Fruit fly (Drosophila melanogaster) whole organism, embryonic: ENCODE results near the gene IntS10.

Experiments
- Abd-B ChIP-seq: fragments of 200-800 bp; sonication (Bioruptor generic); optimal IDR thresholded peaks from 2 replicates; lab custom pipeline; 2018; ENCODE audit warnings: missing biosample characterization, mild to moderate bottlenecking, missing genetic modification characterization, moderate library complexity
- Atf-2 ChIP-seq: fragments of 200-800 bp; sonication (Bioruptor generic); optimal IDR thresholded peaks from 2 replicates; lab custom pipeline; 2016; ENCODE audit warnings: missing biosample characterization, missing genetic modification characterization
- Atf6 ChIP-seq: fragments of 200-800 bp; sonication (Bioruptor generic); IDR thresholded peaks from 2 replicates; pipeline ENCODE4 v1.3.6; 2022; ENCODE audit warnings: missing biosample characterization, missing genetic modification characterization
- Awh ChIP-seq: fragments of 200-800 bp; sonication (Bioruptor generic); IDR thresholded peaks from 2 replicates; pipeline ENCODE4, ENCODE4 v1.3.6; 2022; ENCODE audit warnings: missing biosample characterization, missing genetic modification characterization
- BEAF-32 ChIP-seq: fragments of 200-800 bp; sonication (Bioruptor generic); optimal IDR thresholded peaks from 3 replicates; lab custom pipeline; 2017; ENCODE audit warnings: missing biosample characterization, missing genetic modification characterization, mild to moderate bottlenecking, moderate library complexity, missing genetic modification reagents
- CG10431 ChIP-seq: fragments of 200-800 bp; sonication (Bioruptor generic); optimal IDR thresholded peaks from 3 replicates; lab custom pipeline; 2018; ENCODE audit warnings: missing biosample characterization, mild to moderate bottlenecking, missing genetic modification characterization
- CG12071 ChIP-seq: fragments of 200-800 bp; sonication (Bioruptor generic); optimal IDR thresholded peaks from 3 replicates; lab custom pipeline; 2018; ENCODE audit warnings: missing biosample characterization, mild to moderate bottlenecking, missing genetic modification characterization
- CG12659 ChIP-seq: fragments of 200-800 bp; sonication (Bioruptor generic); optimal IDR thresholded peaks from 3 replicates; lab custom pipeline; 2017; ENCODE audit warnings: mild to moderate bottlenecking, missing biosample characterization, missing genetic modification reagents, missing genetic modification characterization
- CG15514 ChIP-seq: fragments of 200-800 bp; sonication (Bioruptor generic); optimal IDR thresholded peaks from 3 replicates; lab custom pipeline; 2017; ENCODE audit warnings: missing biosample characterization, missing genetic modification characterization, mild to moderate bottlenecking, moderate library complexity, missing genetic modification reagents
- CG17361 ChIP-seq: fragments of 200-800 bp; sonication (Bioruptor generic); IDR thresholded peaks from 3 replicates; pipeline ENCODE4 v1.3.6; 2022; ENCODE audit warnings: missing biosample characterization, missing genetic modification characterization
- CG2120 ChIP-seq: fragments of 200-800 bp; sonication (Bioruptor generic); optimal IDR thresholded peaks from 3 replicates; lab custom pipeline; 2016; ENCODE audit warnings: missing biosample characterization, missing genetic modification characterization
- CG33557 ChIP-seq: fragments of 200-800 bp; sonication (Bioruptor generic); optimal IDR thresholded peaks from 2 replicates; lab custom pipeline; 2019; ENCODE audit warnings: missing biosample characterization, mild to moderate bottlenecking, missing genetic modification characterization, moderate library complexity
- CG4328 ChIP-seq: fragments of 200-800 bp; sonication (Bioruptor generic); optimal IDR thresholded peaks from 3 replicates; lab custom pipeline; 2017; ENCODE audit warnings: missing biosample characterization, missing genetic modification reagents, missing genetic modification characterization
- CG4707 ChIP-seq: fragments of 200-800 bp; sonication (Bioruptor generic); optimal IDR thresholded peaks from 2 replicates; lab custom pipeline; 2018; ENCODE audit warnings: missing biosample characterization, mild to moderate bottlenecking, missing genetic modification characterization, moderate library complexity
- CG6689 ChIP-seq: fragments of 200-800 bp; sonication (Bioruptor generic); IDR thresholded peaks from 2 replicates; pipeline ENCODE4 v1.3.6; 2022; ENCODE audit warnings: missing biosample characterization, missing genetic modification characterization
- CG6791 ChIP-seq: fragments of 200-800 bp; sonication (Bioruptor generic); IDR thresholded peaks from 3 replicates; pipeline ENCODE4 v1.3.6; 2022; ENCODE audit warnings: missing biosample characterization, missing genetic modification characterization; ENCODE audit not compliant: partially characterized antibody
- CG7357 ChIP-seq: fragments of 200-800 bp; sonication (Bioruptor generic); IDR thresholded peaks from 3 replicates; pipeline ENCODE4 v1.3.6; 2022; ENCODE audit warnings: missing biosample characterization, missing genetic modification characterization
- CG7556 ChIP-seq: fragments of 200-800 bp; sonication (Bioruptor generic); optimal IDR thresholded peaks from 2 replicates; lab custom pipeline; 2017; ENCODE audit warnings: missing biosample characterization, mild to moderate bottlenecking, missing genetic modification characterization
- CG7839 ChIP-seq: fragments of 200-800 bp; sonication (Bioruptor generic); optimal IDR thresholded peaks from 3 replicates; lab custom pipeline; 2018; ENCODE audit warnings: missing biosample characterization, mild to moderate bottlenecking, missing genetic modification characterization, moderate library complexity
- CG8290 ChIP-seq, 3 experiments: fragments of 200-800 bp; sonication (Bioruptor generic); optimal IDR thresholded peaks; 2 replicates each; lab custom pipeline; 2016 to 2019; ENCODE audit warnings: missing biosample characterization in 3 of 3, missing genetic modification characterization in 3 of 3, mild to moderate bottlenecking in 2 of 3, moderate library complexity in 1 of 3
- CG8478 ChIP-seq: fragments of >200 bp; optimal IDR thresholded peaks from 2 replicates; lab custom pipeline; 2018
- CG9817 ChIP-seq: fragments of 200-800 bp; sonication (Bioruptor generic); optimal IDR thresholded peaks from 2 replicates; lab custom pipeline; 2018; ENCODE audit warnings: missing biosample characterization, mild to moderate bottlenecking, missing genetic modification characterization, moderate library complexity
- CTCF ChIP-seq: fragments of 200-800 bp; sonication (Bioruptor generic); optimal IDR thresholded peaks from 2 replicates; lab custom pipeline; 2017; ENCODE audit warnings: missing biosample characterization, mild to moderate bottlenecking, missing genetic modification characterization, moderate library complexity
- CoRest ChIP-seq: fragments of 200-800 bp; sonication (Bioruptor generic); optimal IDR thresholded peaks from 3 replicates; lab custom pipeline; 2018; ENCODE audit warnings: missing biosample characterization, mild to moderate bottlenecking, missing genetic modification characterization, moderate library complexity
- Deaf1 ChIP-seq: fragments of 200-800 bp; optimal IDR thresholded peaks from 3 replicates; lab custom pipeline; 2019; ENCODE audit warnings: missing biosample characterization, mild to moderate bottlenecking, missing genetic modification characterization, moderate library complexity
- Elba2 ChIP-seq: fragments of 200-800 bp; sonication (Bioruptor generic); optimal IDR thresholded peaks from 3 replicates; lab custom pipeline; 2016; ENCODE audit warnings: missing biosample characterization, missing genetic modification characterization
- Ets65A ChIP-seq: fragments of 200-800 bp; sonication (Bioruptor generic); peaks from one replicate; lab custom pipeline; 2016; ENCODE audit warnings: missing biosample characterization, missing genetic modification characterization
- Fer1 ChIP-seq: fragments of 200-800 bp; sonication (Bioruptor generic); optimal IDR thresholded peaks from 2 replicates; lab custom pipeline; 2017; ENCODE audit warnings: missing biosample characterization, mild to moderate bottlenecking, missing genetic modification characterization
- Hr3 ChIP-seq: fragments of 200-800 bp; sonication (Bioruptor generic); optimal IDR thresholded peaks from 3 replicates; lab custom pipeline; 2016; ENCODE audit warnings: missing biosample characterization, missing genetic modification characterization
- Hsf ChIP-seq: fragments of 200-800 bp; sonication (Bioruptor generic); optimal IDR thresholded peaks from 3 replicates; lab custom pipeline; 2016; ENCODE audit warnings: missing biosample characterization, missing genetic modification characterization
- Jarid2 ChIP-seq: fragments of 200-800 bp; sonication (Bioruptor generic); optimal IDR thresholded peaks from 3 replicates; lab custom pipeline; 2017; ENCODE audit warnings: mild to moderate bottlenecking, missing biosample characterization, missing genetic modification reagents, missing genetic modification characterization
- Max ChIP-seq: fragments of 200-800 bp; sonication (Bioruptor generic); optimal IDR thresholded peaks from 2 replicates; lab custom pipeline; 2016; ENCODE audit warnings: missing biosample characterization, mild to moderate bottlenecking, missing genetic modification characterization
- NC2β ChIP-seq: fragments of 200-800 bp; sonication (Bioruptor generic); optimal IDR thresholded peaks from 2 replicates; lab custom pipeline; 2016; ENCODE audit warnings: missing biosample characterization, missing genetic modification characterization
- NfI ChIP-seq: fragments of 200-800 bp; sonication (Bioruptor generic); optimal IDR thresholded peaks from 3 replicates; lab custom pipeline; 2018; ENCODE audit warnings: missing biosample characterization, mild to moderate bottlenecking, missing genetic modification characterization, moderate library complexity
- Sox102F ChIP-seq: fragments of 200-800 bp; sonication (Bioruptor generic); optimal IDR thresholded peaks from 2 replicates; lab custom pipeline; 2018; ENCODE audit warnings: missing biosample characterization, mild to moderate bottlenecking, missing genetic modification characterization, moderate library complexity
- abd-A ChIP-seq: fragments of 200-800 bp; sonication (Bioruptor generic); optimal IDR thresholded peaks from 3 replicates; lab custom pipeline; 2019; ENCODE audit warnings: missing biosample characterization, mild to moderate bottlenecking, missing genetic modification characterization, moderate library complexity
- az2 ChIP-seq: fragments of 200-800 bp; sonication (Bioruptor generic); optimal IDR thresholded peaks from 3 replicates; lab custom pipeline; 2016; ENCODE audit warnings: missing biosample characterization, missing genetic modification characterization
- dmrt99B ChIP-seq: fragments of 200-800 bp; sonication (Bioruptor generic); optimal IDR thresholded peaks from 2 replicates; lab custom pipeline; 2018; ENCODE audit warnings: missing biosample characterization, mild to moderate bottlenecking, missing genetic modification characterization, moderate library complexity
- exex ChIP-seq: fragments of 200-800 bp; sonication (Bioruptor generic); optimal IDR thresholded peaks from 4 replicates; lab custom pipeline; 2018; ENCODE audit warnings: missing biosample characterization, mild to moderate bottlenecking, missing genetic modification characterization, moderate library complexity
- grau ChIP-seq: fragments of 200-800 bp; optimal IDR thresholded peaks from 3 replicates; lab custom pipeline; 2019; ENCODE audit warnings: missing biosample characterization, mild to moderate bottlenecking, missing genetic modification characterization, moderate library complexity
- kni ChIP-seq: fragments of 200-800 bp; sonication (Bioruptor generic); optimal IDR thresholded peaks from 3 replicates; lab custom pipeline; 2017; ENCODE audit warnings: mild to moderate bottlenecking, missing biosample characterization, missing genetic modification reagents, missing genetic modification characterization
- nerfin-1 ChIP-seq: fragments of 200-800 bp; sonication (Bioruptor generic); optimal IDR thresholded peaks from 3 replicates; lab custom pipeline; 2019; ENCODE audit warnings: missing biosample characterization, mild to moderate bottlenecking, missing genetic modification characterization, moderate library complexity
- nmo ChIP-seq: fragments of 200-800 bp; sonication (Bioruptor generic); optimal IDR thresholded peaks from 2 replicates; lab custom pipeline; 2018; ENCODE audit warnings: missing biosample characterization, mild to moderate bottlenecking, missing genetic modification characterization, moderate library complexity
- oc ChIP-seq: fragments of 200-800 bp; sonication (Bioruptor generic); optimal IDR thresholded peaks from 2 replicates; lab custom pipeline; 2018; ENCODE audit warnings: missing biosample characterization, mild to moderate bottlenecking, missing genetic modification characterization, moderate library complexity
- onecut ChIP-seq: fragments of 200-800 bp; sonication (Bioruptor generic); IDR thresholded peaks from 2 replicates; pipeline ENCODE4 v1.3.6; 2022; ENCODE audit warnings: missing biosample characterization, missing genetic modification characterization
- peb ChIP-seq: fragments of 200-800 bp; sonication (Bioruptor generic); IDR thresholded peaks from 2 replicates; pipeline ENCODE4 v1.3.6; 2022; ENCODE audit warnings: missing biosample characterization, missing genetic modification characterization
- pros ChIP-seq: fragments of 200-800 bp; sonication (Bioruptor generic); optimal IDR thresholded peaks from 3 replicates; lab custom pipeline; 2019; ENCODE audit warnings: missing biosample characterization, mild to moderate bottlenecking, missing genetic modification characterization, moderate library complexity
- ssp ChIP-seq: fragments of 200-800 bp; sonication (Bioruptor generic); IDR thresholded peaks from 2 replicates; pipeline ENCODE4 v1.3.6; 2022; ENCODE audit warnings: missing biosample characterization, missing genetic modification characterization

Gene IntS10

DNA sequence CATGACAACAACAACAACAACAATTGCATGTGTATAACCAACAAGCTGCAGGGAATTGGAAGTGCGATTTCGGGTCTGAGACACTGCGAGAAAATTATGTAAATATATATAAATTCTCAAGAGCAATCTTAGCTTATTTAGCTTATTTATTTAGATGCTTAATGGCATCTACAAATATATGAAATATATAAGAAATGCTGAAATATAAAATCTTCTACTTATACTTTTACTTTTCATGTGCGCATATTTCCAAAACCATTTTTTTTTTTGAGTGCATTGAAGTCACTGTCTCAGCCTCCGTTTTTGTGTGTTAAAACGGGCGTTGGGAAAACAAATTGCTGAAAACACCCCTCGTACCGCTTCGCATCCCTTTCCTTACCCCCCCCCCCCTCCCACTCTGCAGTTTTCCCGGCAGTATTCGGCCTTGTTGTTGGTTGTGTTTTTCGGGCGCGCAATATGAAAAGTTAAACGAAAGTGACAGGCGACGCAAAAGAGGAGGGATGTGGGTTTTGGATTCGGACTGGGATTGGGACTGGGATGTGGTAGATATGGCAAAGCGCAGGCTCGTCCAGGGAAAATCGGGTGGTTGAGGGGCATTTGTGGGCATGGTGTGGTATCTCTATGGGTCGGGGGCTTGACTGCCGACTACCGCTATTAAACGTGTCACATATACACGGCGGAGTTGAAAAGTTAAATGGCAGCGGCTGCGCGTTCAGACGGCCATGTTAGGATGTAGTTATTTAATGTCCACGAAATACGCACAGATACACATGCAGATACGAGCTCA is 48.9 kb downstream of the IntS10 start (continued):
- TF ChIP-seq onecut (GFP tag; lab: Robert Waterston, UW) (peak; percentile 38; the same call in 1 of the 2 replicates), CG4707 (peak; percentile 32), CG10431 (GFP tag; lab: Kevin White, UChicago) (peak; percentile 13), az2 (GFP tag; lab: Kevin White, UChicago) (peak; percentile 69), pros (GFP tag; lab: Kevin White, UChicago) (peak; percentile 54), CG4328 (GFP tag; lab: Kevin White, UChicago) (no peak), Hsf (GFP tag; lab: Kevin White, UChicago) (peak; percentile 28), exex (tag; lab: Kevin White, UChicago) (no peak), BEAF-32 (no peak), CTCF (no peak), CG7839 (tag; lab: Kevin White, UChicago) (peak; percentile 49), CG6791 (GFP tag; lab: Robert Waterston, UW) (no peak), CG8290 (GFP tag; optimal IDR thresholded peaks at IDR 0.05; lab: Kevin White, UChicago) (peak; percentile 9), CG8290 (tag; optimal IDR thresholded peaks at IDR 0.05; lab: Kevin White, UChicago) (no peak), Elba2 (peak; percentile 21), nerfin-1 (tag; lab: Kevin White, UChicago) (peak; percentile 41), CG12659 (GFP tag; lab: Kevin White, UChicago) (peak; percentile 12), CG8478 (lab: Kevin White, UChicago) (no peak), oc (peak; percentile 61), grau (tag; lab: Kevin White, UChicago) (peak; percentile 51), Jarid2 (peak; percentile 11), ssp (GFP tag; lab: Robert Waterston, UW) (0 out of 2 replicates have a peak, but pooled peaks have one; percentile 8), Atf6 (0 out of 2 replicates have a peak, but pooled peaks have one; percentile 17), dmrt99B (tag; lab: Kevin White, UChicago) (peak; percentile 53), Awh (GFP tag; lab: Robert Waterston, UW) (peak; percentile 81), CG6689 (GFP tag; lab: Robert Waterston, UW) (peak; percentile 69), Fer1 (GFP tag; lab: Kevin White, UChicago) (peak; percentile 38), CG33557 (GFP tag; lab: Kevin White, UChicago) (peak; percentile 69), kni (GFP tag; lab: Kevin White, UChicago) (no peak), peb (peak; percentile 47; the same call in 1 of the 2 replicates), CoRest (peak; percentile 69), CG17361 (GFP tag; lab: Robert Waterston, UW) (peak; percentile 66; the same call in 2 of the 3 replicates), NC2β (no peak), Max (peak; percentile 4), CG2120 (GFP tag; lab: Kevin White, UChicago) (no peak), CG9817 (no peak), CG15514 (no peak), CG7357 (GFP tag; lab: Robert Waterston, UW) (peak; percentile 35; the same call in 1 of the 3 replicates), Deaf1 (peak; percentile 67), abd-A (tag; lab: Kevin White, UChicago) (peak; percentile 44), Hr3 (peak; percentile 66), Abd-B (GFP tag; lab: Kevin White, UChicago) (peak; percentile 42), Atf-2 (GFP tag; lab: Kevin White, UChicago) (no peak), nmo (GFP tag; lab: Kevin White, UChicago) (peak; percentile 77), CG7556 (GFP tag; lab: Kevin White, UChicago) (peak; percentile 67), Sox102F (GFP tag; lab: Kevin White, UChicago) (peak; percentile 60), Ets65A (peak; percentile 79), NfI (no peak), CG12071 (GFP tag; lab: Kevin White, UChicago) (no peak)
